Worm (Caenorhabditis elegans): ENCODE results near the gene fbxc-15.
"Not testable (repeated sequence)": the region's sequence is repeated elsewhere in the genome, so short reads cannot be mapped to it uniquely, and the experiment has no call there.

DNA sequence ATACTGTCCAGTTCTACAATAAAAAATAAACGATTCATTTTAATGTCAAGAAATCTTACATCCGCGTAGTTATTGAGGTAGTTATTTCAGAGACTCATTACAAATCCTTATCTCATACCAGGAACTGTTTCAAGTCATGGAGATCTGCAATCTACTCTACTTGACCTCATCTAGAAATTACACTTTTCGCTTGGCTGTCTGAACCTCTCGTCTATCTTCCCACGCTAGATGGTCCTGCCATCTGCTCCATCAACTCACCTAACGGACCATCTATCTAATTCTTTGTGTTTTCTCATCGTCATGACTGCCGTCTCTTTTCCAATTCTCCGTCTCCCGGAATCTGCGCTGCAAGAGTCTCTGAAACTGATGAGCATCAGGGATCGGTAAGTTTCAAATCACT lies 15.0 kb downstream of the fbxc-15 start, which contains the start of gene F45D11.7:
- not testable (repeated sequence) for TF ChIP-seq pes-1 (GFP tag; IDR thresholded peaks at IDR 0.05); tbx-11 (GFP tag; IDR thresholded peaks at IDR 0.05); flt-1 (GFP tag; IDR thresholded peaks at IDR 0.05); ama-1 (optimal IDR thresholded peaks at IDR 0.05); tra-4 (tag; optimal IDR thresholded peaks at IDR 0.05); B0310.2 (tag; optimal IDR thresholded peaks at IDR 0.05); aly-1 (tag; optimal IDR thresholded peaks at IDR 0.05); hmg-4 (GFP tag; optimal IDR thresholded peaks at IDR 0.05)
